Worm (Caenorhabditis elegans): Measurements from ENCODE around the gene col-43.

DNA sequence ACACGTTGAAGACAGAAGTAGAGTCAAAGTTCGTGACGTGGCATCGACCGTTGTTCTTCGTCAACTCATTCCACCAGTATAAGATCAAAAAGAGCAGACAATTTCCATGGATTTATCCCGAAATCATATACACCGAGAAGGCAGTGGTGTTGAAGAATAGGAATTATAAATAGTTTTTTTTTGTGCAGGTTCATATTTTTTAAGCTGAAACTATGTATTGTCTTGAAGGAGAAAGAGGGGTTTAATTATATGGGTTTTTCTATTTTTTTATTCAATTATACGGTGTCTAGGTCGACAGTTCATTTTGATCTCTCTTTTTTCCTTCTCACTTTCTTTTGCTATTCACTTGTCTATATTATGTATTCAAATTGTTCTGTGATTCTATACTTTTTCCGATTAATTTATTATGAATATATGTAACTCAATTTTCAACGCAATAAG is 11.6 kb downstream of the col-43 start:
- no peak for TF ChIP-seq W03F9.2 (tag; optimal IDR thresholded peaks at IDR 0.05)
- no peak for TF ChIP-seq him-1 (tag; optimal IDR thresholded peaks at IDR 0.05)
- TF ChIP-seq dao-5 (tag; optimal IDR thresholded peaks at IDR 0.05): no peak
